Worm (Caenorhabditis elegans) whole organism, L3 larva: Measurements from ENCODE around the gene ZC239.5.
"Not testable (repeated sequence)": the region's sequence is repeated elsewhere in the genome, so short reads cannot be mapped to it uniquely, and the experiment has no call there.

ENCODE experiments used
- R02D3.7 ChIP-seq: fragments of 150-350 bp; optimal IDR thresholded peaks from 2 replicates; lab custom pipeline; 2014; ENCODE audit warnings: missing biosample characterization, missing genetic modification characterization
- ZK546.5 ChIP-seq: sonication (generic microtip); optimal IDR thresholded peaks from 2 replicates; lab custom pipeline; 2017; ENCODE audit warnings: missing biosample characterization, missing genetic modification characterization
- aly-2 ChIP-seq: fragments of 150-350 bp; optimal IDR thresholded peaks from 2 replicates; lab custom pipeline; 2014; ENCODE audit warnings: missing biosample characterization, missing genetic modification characterization
- ceh-16 ChIP-seq: sonication (generic microtip); optimal IDR thresholded peaks from 2 replicates; lab custom pipeline; 2017; ENCODE audit warnings: missing biosample characterization, missing genetic modification characterization
- ceh-28 ChIP-seq: fragments of 150-350 bp; optimal IDR thresholded peaks from 2 replicates; lab custom pipeline; 2014; ENCODE audit warnings: missing biosample characterization, missing genetic modification reagents, missing genetic modification characterization
- ceh-82 ChIP-seq: fragments of 150-350 bp; optimal IDR thresholded peaks from 2 replicates; lab custom pipeline; 2014; ENCODE audit warnings: missing biosample characterization, missing genetic modification characterization
- daf-12 ChIP-seq: fragments of 150-350 bp; optimal IDR thresholded peaks from 2 replicates; lab custom pipeline; 2014; ENCODE audit warnings: missing biosample characterization, missing genetic modification reagents, missing genetic modification characterization
- egl-27 ChIP-seq: sonication (generic microtip); optimal IDR thresholded peaks from 4 replicates; lab custom pipeline; 2017; ENCODE audit warnings: missing biosample characterization, missing genetic modification reagents, missing genetic modification characterization
- elt-1 ChIP-seq: fragments of 150-350 bp; optimal IDR thresholded peaks from 2 replicates; lab custom pipeline; 2014; ENCODE audit warnings: missing biosample characterization, missing genetic modification characterization
- eor-1 ChIP-seq, 2 experiments: fragments of 150-350 bp; optimal IDR thresholded peaks; 2 replicates each; lab custom pipeline; 2014 to 2018; ENCODE audit warnings: missing biosample characterization in 2 of 2, missing genetic modification characterization in 2 of 2
- fkh-2 ChIP-seq: fragments of 150-350 bp; optimal IDR thresholded peaks from 2 replicates; lab custom pipeline; 2014; ENCODE audit warnings: missing biosample characterization, missing genetic modification reagents, missing genetic modification characterization
- jun-1 ChIP-seq: fragments of 150-350 bp; optimal IDR thresholded peaks from 2 replicates; lab custom pipeline; 2014; ENCODE audit warnings: missing biosample characterization, missing genetic modification reagents, missing genetic modification characterization
- lin-39 ChIP-seq: fragments of 150-350 bp; optimal IDR thresholded peaks from 2 replicates; lab custom pipeline; 2018; ENCODE audit warnings: missing biosample characterization, missing genetic modification reagents, missing genetic modification characterization
- mdl-1 ChIP-seq: fragments of 150-350 bp; optimal IDR thresholded peaks from 2 replicates; lab custom pipeline; 2014; ENCODE audit warnings: missing biosample characterization, missing genetic modification characterization
- nhr-23 ChIP-seq: fragments of 150-350 bp; optimal IDR thresholded peaks from 2 replicates; lab custom pipeline; 2014; ENCODE audit warnings: missing biosample characterization, missing genetic modification reagents, missing genetic modification characterization
- nhr-237 ChIP-seq: fragments of 150-350 bp; optimal IDR thresholded peaks from 2 replicates; lab custom pipeline; 2014; ENCODE audit warnings: missing biosample characterization, missing genetic modification characterization
- nhr-25 ChIP-seq: sonication (generic microtip); optimal IDR thresholded peaks from 2 replicates; lab custom pipeline; 2017; ENCODE audit warnings: missing biosample characterization, missing genetic modification characterization
- nhr-28 ChIP-seq: fragments of 150-350 bp; optimal IDR thresholded peaks from 2 replicates; lab custom pipeline; 2014; ENCODE audit warnings: missing biosample characterization, missing genetic modification characterization
- nhr-67 ChIP-seq: fragments of 150-350 bp; optimal IDR thresholded peaks from 2 replicates; lab custom pipeline; 2014; ENCODE audit warnings: missing biosample characterization, missing genetic modification characterization
- pha-4 ChIP-seq: fragments of 150-350 bp; optimal IDR thresholded peaks from 2 replicates; lab custom pipeline; 2014; ENCODE audit warnings: missing biosample characterization, missing genetic modification reagents, missing genetic modification characterization
- sea-2 ChIP-seq: fragments of 150-350 bp; sonication (generic microtip); optimal IDR thresholded peaks from 4 replicates; lab custom pipeline; 2014; ENCODE audit warnings: missing biosample characterization, missing genetic modification reagents, missing genetic modification characterization
- snpc-4 ChIP-seq: fragments of 150-350 bp; optimal IDR thresholded peaks from 2 replicates; lab custom pipeline; 2014; ENCODE audit warnings: missing biosample characterization, missing genetic modification characterization
- tbx-2 ChIP-seq: sonication (generic microtip); optimal IDR thresholded peaks from 2 replicates; lab custom pipeline; 2016; ENCODE audit warnings: mild to moderate bottlenecking, missing genetic modification characterization, missing compliant biosample characterization
- zag-1 ChIP-seq: fragments of 150-350 bp; optimal IDR thresholded peaks from 2 replicates; lab custom pipeline; 2014; ENCODE audit warnings: missing biosample characterization, missing genetic modification characterization
- ztf-4 ChIP-seq: fragments of 150-350 bp; optimal IDR thresholded peaks from 2 replicates; lab custom pipeline; 2014; ENCODE audit warnings: missing biosample characterization, missing genetic modification characterization

ZC239.5 gene

ce11 chrII:3210365-3210764 is at the start of gene ZC239.5:
Gene ZC239.5 (plus strand): TSS chrII:3210665.
- TF ChIP-seq ztf-4 (tag; lab: Kevin White, UChicago) (no peak), snpc-4 (no peak), pha-4 (tag; lab: Kevin White, UChicago) (no peak), ceh-28 (tag; lab: Kevin White, UChicago) (no peak)

- TF ChIP-seq fkh-2 (no peak), mdl-1 (tag; lab: Kevin White, UChicago) (no peak)
Measured at ce11 chrII:3170089-3170488, 40.4 kb upstream of the ZC239.5 start, which contains the start of gene fbxc-55. Gene fbxc-55 (minus strand): TSS chrII:3170189.

ce11 chrII:3172176-3172575 is 38.3 kb upstream of the ZC239.5 start, which contains the start of gene Y27F2A.10:
Gene Y27F2A.10 (minus strand): TSS chrII:3172276.
- TF ChIP-seq egl-27 (tag; lab: Kevin White, UChicago): no peak
- TF ChIP-seq ceh-82: no peak
- TF ChIP-seq aly-2 (tag; lab: Kevin White, UChicago): no peak
- TF ChIP-seq elt-1 (tag; lab: Kevin White, UChicago): no peak
- TF ChIP-seq ztf-4 (tag; lab: Kevin White, UChicago): no peak
- no peak for TF ChIP-seq nhr-237 (tag; lab: Kevin White, UChicago)
- no peak for TF ChIP-seq eor-1 (tag; optimal IDR thresholded peaks at IDR 0.05; lab: Kevin White, UChicago)
- no peak for TF ChIP-seq daf-12 (tag; lab: Kevin White, UChicago)

- not testable (repeated sequence) for TF ChIP-seq nhr-28; jun-1; ceh-16 (tag; lab: Kevin White, UChicago)
- TF ChIP-seq, all 47 proteins: peak for 0; not testable (repeated sequence) for 47
Measured at ce11 chrII:3177663-3178062, 32.8 kb upstream of the ZC239.5 start, which contains the start of gene sri-40. Gene sri-40 (plus strand): TSS chrII:3177963.

ce11 chrII:3183300-3183840 is 27.1 kb upstream of the ZC239.5 start, which contains the start of the genes Y27F2A.6 and Y27F2A.8:
Gene Y27F2A.6 (minus strand): TSS chrII:3183400.
Gene Y27F2A.8 (plus strand): TSS chrII:3183790.
- not testable (repeated sequence) for TF ChIP-seq R02D3.7 (tag; lab: Kevin White, UChicago); sea-2 (GFP tag; lab: Kevin White, UChicago); nhr-237 (tag; lab: Kevin White, UChicago)
- TF ChIP-seq, all 47 proteins: peak for 0; not testable (repeated sequence) for 47

- not testable (repeated sequence) for TF ChIP-seq snpc-4; nhr-237 (tag; lab: Kevin White, UChicago); zag-1 (tag; lab: Kevin White, UChicago)
Measured at ce11 chrII:3184858-3185257, 25.6 kb upstream of the ZC239.5 start, which contains the start of gene sri-78. Gene sri-78 (plus strand): TSS chrII:3185158.

ce11 chrII:3185848-3186247 is 24.6 kb upstream of the ZC239.5 start:
- TF ChIP-seq nhr-23 (tag; lab: Kevin White, UChicago) (no peak), nhr-67 (tag; lab: Kevin White, UChicago) (no peak), ceh-16 (tag; lab: Kevin White, UChicago) (no peak), nhr-25 (no peak), ZK546.5 (tag; lab: Kevin White, UChicago) (no peak)
- TF ChIP-seq, all 47 proteins: peak for 0

ce11 chrII:3189038-3189437 is 21.4 kb upstream of the ZC239.5 start, which contains the start of gene Y27F2A.11:
Gene Y27F2A.11 (plus strand): TSS chrII:3189338.
- TF ChIP-seq tbx-2 (tag; lab: Kevin White, UChicago); nhr-25; ceh-16 (tag; lab: Kevin White, UChicago): not testable (repeated sequence)

ce11 chrII:3191544-3191943 is 18.9 kb upstream of the ZC239.5 start, which contains the start of gene Y27F2A.9:
Gene Y27F2A.9 (minus strand): TSS chrII:3191644.
- not testable (repeated sequence) for TF ChIP-seq nhr-23 (tag; lab: Kevin White, UChicago); lin-39 (tag; lab: Kevin White, UChicago); jun-1
- TF ChIP-seq, all 47 proteins: peak for 0; not testable (repeated sequence) for 47
